Worm (Caenorhabditis elegans) whole organism, L4 larva: Measurements from ENCODE around the gene sftb-2.

Experiments
- F26F4.8 ChIP-seq: fragments of 200-800 bp; sonication (Bioruptor generic); conservative IDR thresholded peaks from 2 replicates; pipeline ENCODE4 v1.3.6; 2022; ENCODE audit warnings: missing genetic modification characterization, missing compliant biosample characterization
- F49E8.2 ChIP-seq: sonication (generic microtip); optimal IDR thresholded peaks from 2 replicates; lab custom pipeline; 2016; ENCODE audit warnings: missing compliant biosample characterization, mild to moderate bottlenecking, missing genetic modification characterization, borderline replicate concordance
- T20F7.1 ChIP-seq: fragments of 200-800 bp; sonication (Bioruptor generic); optimal IDR thresholded peaks from 2 replicates; lab custom pipeline; 2018; ENCODE audit warnings: mild to moderate bottlenecking, missing genetic modification characterization, missing compliant biosample characterization
- T26A8.4 ChIP-seq: fragments of 200-800 bp; sonication (Bioruptor generic); IDR thresholded peaks from 2 replicates; pipeline ENCODE4 v1.3.6; 2022; ENCODE audit warnings: missing genetic modification characterization, missing compliant biosample characterization
- Y48G9A.11 ChIP-seq: fragments of 200-800 bp; sonication (Bioruptor generic); IDR thresholded peaks from 2 replicates; pipeline ENCODE4 v1.3.6; 2022; ENCODE audit warnings: missing genetic modification reagents, missing genetic modification characterization, missing compliant biosample characterization
- Y5F2A.4 ChIP-seq: fragments of 200-800 bp; sonication (Bioruptor generic); optimal IDR thresholded peaks from 2 replicates; lab custom pipeline; 2018; ENCODE audit warnings: mild to moderate bottlenecking, missing genetic modification characterization, missing compliant biosample characterization
- ZK546.5 ChIP-seq, 2 experiments: sonication (generic microtip); optimal IDR thresholded peaks; 2 replicates each; lab custom pipeline; 2017; ENCODE audit warnings: missing biosample characterization in 2 of 2, missing genetic modification characterization in 2 of 2
- aha-1 ChIP-seq: fragments of 150-350 bp; peaks from one replicate; lab custom pipeline; 2014; ENCODE audit warnings: missing biosample characterization, missing genetic modification characterization
- aly-2 ChIP-seq: sonication (generic microtip); optimal IDR thresholded peaks from 2 replicates; lab custom pipeline; 2018; ENCODE audit warnings: missing biosample characterization, missing genetic modification characterization
- attf-4 ChIP-seq: sonication (generic microtip); optimal IDR thresholded peaks from 3 replicates; lab custom pipeline; 2017; ENCODE audit warnings: missing biosample characterization, missing genetic modification characterization
- ceh-20 ChIP-seq: fragments of 200-800 bp; sonication (Bioruptor generic); IDR thresholded peaks from 2 replicates; pipeline ENCODE4 v1.3.6; 2022; ENCODE audit warnings: missing genetic modification reagents, missing genetic modification characterization, missing compliant biosample characterization
- ceh-44 ChIP-seq: fragments of 200-800 bp; sonication (Bioruptor generic); IDR thresholded peaks from 2 replicates; pipeline ENCODE4 v1.3.6; 2022; ENCODE audit warnings: missing genetic modification reagents, missing genetic modification characterization, missing compliant biosample characterization
- ceh-82 ChIP-seq: sonication (generic microtip); optimal IDR thresholded peaks from 2 replicates; lab custom pipeline; 2017; ENCODE audit warnings: missing biosample characterization, missing genetic modification characterization
- ces-1 ChIP-seq: fragments of 150-350 bp; sonication (generic microtip); optimal IDR thresholded peaks from 4 replicates; lab custom pipeline; 2014; ENCODE audit warnings: missing biosample characterization, missing genetic modification reagents, missing genetic modification characterization
- cey-2 ChIP-seq: sonication (generic microtip); optimal IDR thresholded peaks from 3 replicates; lab custom pipeline; 2017; ENCODE audit warnings: missing genetic modification characterization, mild to moderate bottlenecking, missing compliant biosample characterization, antibody characterized with exemption, borderline replicate concordance; ENCODE audit not compliant: insufficient read depth
- ctbp-1 ChIP-seq: fragments of 200-800 bp; sonication (Bioruptor generic); IDR thresholded peaks from 2 replicates; pipeline ENCODE4 v1.3.6; 2022; ENCODE audit warnings: missing genetic modification reagents, missing genetic modification characterization, missing compliant biosample characterization
- daf-16 ChIP-seq, 3 experiments: sonication (generic microtip); optimal IDR thresholded peaks; 2 replicates each; lab custom pipeline; 2016 to 2017; ENCODE audit warnings: missing genetic modification characterization in 3 of 3, missing genetic modification reagents in 3 of 3, mild to moderate bottlenecking in 2 of 3, missing compliant biosample characterization in 2 of 3, missing biosample characterization in 1 of 3, moderate library complexity in 1 of 3
- daf-19 ChIP-seq: fragments of 200-800 bp; sonication (Bioruptor generic); conservative IDR thresholded peaks from 2 replicates; pipeline ENCODE4 v1.3.6; 2022; ENCODE audit warnings: missing genetic modification characterization, missing compliant biosample characterization
- dmd-8 ChIP-seq: fragments of 200-800 bp; sonication (Bioruptor generic); IDR thresholded peaks from 2 replicates; pipeline ENCODE4 v1.3.6; 2022; ENCODE audit warnings: missing genetic modification characterization, missing compliant biosample characterization
- dmd-9 ChIP-seq: fragments of 200-800 bp; sonication (Bioruptor generic); IDR thresholded peaks from 2 replicates; pipeline ENCODE4 v1.3.6; 2022; ENCODE audit warnings: missing genetic modification reagents, missing genetic modification characterization, missing compliant biosample characterization
- egl-27 ChIP-seq: sonication (generic microtip); optimal IDR thresholded peaks from 3 replicates; lab custom pipeline; 2017; ENCODE audit warnings: missing biosample characterization, missing genetic modification reagents, missing genetic modification characterization
- hlh-11 ChIP-seq: fragments of 200-800 bp; sonication (Bioruptor generic); optimal IDR thresholded peaks from 2 replicates; lab custom pipeline; 2018; ENCODE audit warnings: mild to moderate bottlenecking, missing genetic modification characterization, missing compliant biosample characterization
- hlh-30 ChIP-seq: sonication (generic microtip); optimal IDR thresholded peaks from 2 replicates; lab custom pipeline; 2017; ENCODE audit warnings: antibody characterized with exemption, mild to moderate bottlenecking, missing genetic modification characterization, missing compliant biosample characterization; ENCODE audit not compliant: insufficient read depth
- lin-1 ChIP-seq: fragments of 200-800 bp; sonication (Bioruptor generic); IDR thresholded peaks from 2 replicates; pipeline ENCODE4 v1.3.6; 2022; ENCODE audit warnings: missing genetic modification reagents, missing genetic modification characterization, missing compliant biosample characterization
- lin-38 ChIP-seq: fragments of 200-800 bp; sonication (Bioruptor generic); IDR thresholded peaks from 2 replicates; pipeline ENCODE4 v1.3.6; 2022; ENCODE audit warnings: missing genetic modification reagents, missing genetic modification characterization, missing compliant biosample characterization
- lir-3 ChIP-seq: sonication (generic microtip); optimal IDR thresholded peaks from 2 replicates; lab custom pipeline; 2016; ENCODE audit warnings: mild to moderate bottlenecking, missing genetic modification characterization, missing compliant biosample characterization
- lsy-2 ChIP-seq, 2 experiments: fragments of 150-350 bp in 1 of 2; sonication (generic microtip) in 1 of 2; optimal IDR thresholded peaks; 2 replicates each; lab custom pipeline; 2014 to 2017; ENCODE audit warnings: missing biosample characterization in 2 of 2, missing genetic modification characterization in 2 of 2
- mdl-1 ChIP-seq, 2 experiments: fragments of 150-350 bp in 1 of 2; sonication (generic microtip) in 1 of 2; optimal IDR thresholded peaks; 2 replicates each; lab custom pipeline; 2014 to 2017; ENCODE audit warnings: missing biosample characterization in 2 of 2, missing genetic modification characterization in 2 of 2
- mxl-2 ChIP-seq: fragments of 200-800 bp; sonication (Bioruptor generic); conservative IDR thresholded peaks from 2 replicates; pipeline ENCODE4 v1.3.6; 2022; ENCODE audit warnings: missing genetic modification reagents, missing genetic modification characterization, missing compliant biosample characterization
- mxl-3 ChIP-seq: fragments of 200-800 bp; sonication (Bioruptor generic); optimal IDR thresholded peaks from 2 replicates; lab custom pipeline; 2018; ENCODE audit warnings: mild to moderate bottlenecking, missing genetic modification characterization, missing compliant biosample characterization
- nhr-10 ChIP-seq: fragments of 150-350 bp; optimal IDR thresholded peaks from 2 replicates; lab custom pipeline; 2014; ENCODE audit warnings: missing biosample characterization, missing genetic modification characterization
- nhr-102 ChIP-seq: sonication (generic microtip); optimal IDR thresholded peaks from 2 replicates; lab custom pipeline; 2016; ENCODE audit warnings: mild to moderate bottlenecking, missing genetic modification characterization, moderate library complexity, missing compliant biosample characterization
- nhr-11 ChIP-seq: fragments of 150-350 bp; optimal IDR thresholded peaks from 2 replicates; lab custom pipeline; 2014; ENCODE audit warnings: missing biosample characterization, missing genetic modification characterization
- nhr-111 ChIP-seq: fragments of 200-800 bp; sonication (Bioruptor generic); optimal IDR thresholded peaks from 2 replicates; lab custom pipeline; 2018; ENCODE audit warnings: mild to moderate bottlenecking, missing genetic modification characterization, missing compliant biosample characterization
- nhr-25 ChIP-seq: sonication (generic microtip); optimal IDR thresholded peaks from 2 replicates; lab custom pipeline; 2017; ENCODE audit warnings: missing genetic modification characterization, mild to moderate bottlenecking, missing compliant biosample characterization, antibody characterized with exemption, moderate library complexity, borderline replicate concordance; ENCODE audit not compliant: insufficient read depth
- nhr-6 ChIP-seq: fragments of 150-350 bp; optimal IDR thresholded peaks from 2 replicates; lab custom pipeline; 2014; ENCODE audit warnings: missing biosample characterization, missing genetic modification characterization
- php-3 ChIP-seq: fragments of 200-800 bp; sonication (Bioruptor generic); IDR thresholded peaks from 2 replicates; pipeline ENCODE4 v1.3.6; 2022; ENCODE audit warnings: missing genetic modification reagents, missing genetic modification characterization, missing compliant biosample characterization
- pqm-1 ChIP-seq: sonication (generic microtip); optimal IDR thresholded peaks from 2 replicates; lab custom pipeline; 2017; ENCODE audit warnings: missing biosample characterization, missing genetic modification characterization
- rbr-2 ChIP-seq: sonication (generic microtip); optimal IDR thresholded peaks from 2 replicates; lab custom pipeline; 2016; ENCODE audit warnings: missing genotype, missing genetic modification characterization, missing compliant biosample characterization
- snpc-1.2 ChIP-seq: fragments of 200-800 bp; sonication (Bioruptor generic); IDR thresholded peaks from 2 replicates; pipeline ENCODE4 v1.3.6; 2022; ENCODE audit warnings: missing genetic modification reagents, missing genetic modification characterization, missing compliant biosample characterization
- spr-1 ChIP-seq: sonication (generic microtip); optimal IDR thresholded peaks from 2 replicates; lab custom pipeline; 2016; ENCODE audit warnings: mild to moderate bottlenecking, missing genetic modification characterization, missing compliant biosample characterization
- tag-97 ChIP-seq: fragments of 200-800 bp; sonication (Bioruptor generic); IDR thresholded peaks from 2 replicates; pipeline ENCODE4 v1.3.6; 2022; ENCODE audit warnings: missing genetic modification characterization, missing compliant biosample characterization
- unc-39 ChIP-seq: sonication (generic microtip); optimal IDR thresholded peaks from 2 replicates; lab custom pipeline; 2017; ENCODE audit warnings: missing biosample characterization, missing genetic modification characterization
- zag-1 ChIP-seq: fragments of 150-350 bp; optimal IDR thresholded peaks from 2 replicates; lab custom pipeline; 2014; ENCODE audit warnings: missing biosample characterization, missing genetic modification characterization
- zfp-2 ChIP-seq: sonication (generic microtip); optimal IDR thresholded peaks from 2 replicates; lab custom pipeline; 2016; ENCODE audit warnings: mild to moderate bottlenecking, missing genetic modification characterization, missing compliant biosample characterization
- zfp-3 ChIP-seq: fragments of 200-800 bp; sonication (Bioruptor generic); conservative IDR thresholded peaks from 2 replicates; pipeline ENCODE4 v1.3.6; 2022; ENCODE audit warnings: missing genetic modification reagents, missing genetic modification characterization, missing compliant biosample characterization
- ztf-7 ChIP-seq: fragments of 150-350 bp; optimal IDR thresholded peaks from 2 replicates; lab custom pipeline; 2014; ENCODE audit warnings: missing biosample characterization, missing genetic modification characterization

sftb-2 gene

ce11 chrV:123513-123912 is 4.5 kb upstream of the sftb-2 start (continued):
- TF ChIP-seq nhr-11 (tag; lab: Kevin White, UChicago) (no peak), F49E8.2 (tag; lab: Kevin White, UChicago) (no peak), ces-1 (GFP tag; lab: Kevin White, UChicago) (no peak), unc-39 (tag; lab: Kevin White, UChicago) (no peak), daf-16 (GFP tag; optimal IDR thresholded peaks at IDR 0.05; lab: Kevin White, UChicago) (peak in 1 of 2 experiments; percentile 46), daf-16 (tag; optimal IDR thresholded peaks at IDR 0.05; lab: Kevin White, UChicago) (peak; percentile 72), ZK546.5 (tag; optimal IDR thresholded peaks at IDR 0.05; lab: Kevin White, UChicago) (no peak), dmd-9 (no peak), mxl-2 (no peak), aly-2 (tag; lab: Kevin White, UChicago) (no peak), Y48G9A.11 (GFP tag; lab: Robert Waterston, UW) (no peak), T20F7.1 (GFP tag; lab: Kevin White, UChicago) (peak; percentile 72), nhr-111 (GFP tag; lab: Kevin White, UChicago) (no peak), tag-97 (GFP tag; lab: Robert Waterston, UW) (no peak), dmd-8 (GFP tag; lab: Robert Waterston, UW) (no peak), mxl-3 (no peak), aha-1 (tag; lab: Kevin White, UChicago) (no peak), nhr-6 (tag; lab: Kevin White, UChicago) (no peak), nhr-10 (tag; lab: Kevin White, UChicago) (no peak), ztf-7 (tag; lab: Kevin White, UChicago) (peak; percentile 92), mdl-1 (tag; optimal IDR thresholded peaks at IDR 0.05; lab: Kevin White, UChicago) (no peak), attf-4 (tag; lab: Kevin White, UChicago) (no peak), T26A8.4 (GFP tag; lab: Robert Waterston, UW) (no peak), lin-38 (GFP tag; lab: Robert Waterston, UW) (peak; percentile 30; the same call in 1 of the 2 replicates), rbr-2 (tag; lab: Kevin White, UChicago) (no peak), ceh-44 (no peak), zfp-2 (tag; lab: Kevin White, UChicago) (no peak), pqm-1 (tag; lab: Kevin White, UChicago) (no peak), ceh-82 (tag; lab: Kevin White, UChicago) (no peak), daf-19 (GFP tag; lab: Robert Waterston, UW) (no peak), nhr-25 (tag; lab: Kevin White, UChicago) (no peak), hlh-30 (tag; lab: Kevin White, UChicago) (peak; percentile 18), Y5F2A.4 (GFP tag; lab: Kevin White, UChicago) (no peak), snpc-1.2 (GFP tag; lab: Robert Waterston, UW) (no peak), F26F4.8 (no peak), spr-1 (no peak), lin-1 (no peak), ceh-20 (GFP tag; lab: Robert Waterston, UW) (no peak), php-3 (GFP tag; lab: Robert Waterston, UW) (no peak), hlh-11 (peak; percentile 13), cey-2 (no peak), zfp-3 (GFP tag; lab: Robert Waterston, UW) (no peak), zag-1 (tag; lab: Kevin White, UChicago) (no peak), egl-27 (tag; lab: Kevin White, UChicago) (no peak), lsy-2 (tag; optimal IDR thresholded peaks at IDR 0.05; lab: Kevin White, UChicago) (peak in 1 of 2 experiments; percentile 45), nhr-102 (peak; percentile 17), lir-3 (tag; lab: Kevin White, UChicago) (no peak), ctbp-1 (GFP tag; lab: Robert Waterston, UW) (0 out of 2 replicates have a peak, but pooled peaks have one; percentile 24)
- TF ChIP-seq, all 104 proteins: peak for 16
